Fruit fly (Drosophila melanogaster) whole organism, embryonic: Measurements from ENCODE around the gene rb.

ENCODE experiments used
- Aef1 ChIP-seq: fragments of 200-800 bp; sonication (Bioruptor generic); IDR thresholded peaks from 3 replicates; pipeline ENCODE4 v1.3.6; 2022; ENCODE audit warnings: missing biosample characterization, missing genetic modification characterization
- Awh ChIP-seq: fragments of 200-800 bp; sonication (Bioruptor generic); IDR thresholded peaks from 2 replicates; pipeline ENCODE4, ENCODE4 v1.3.6; 2022; ENCODE audit warnings: missing biosample characterization, missing genetic modification characterization
- B-H1 ChIP-seq: fragments of 200-800 bp; sonication (Bioruptor generic); IDR thresholded peaks from 3 replicates; pipeline ENCODE4 v1.3.6; 2022; ENCODE audit warnings: missing biosample characterization, missing genetic modification characterization
- CG10209 ChIP-seq: fragments of 200-800 bp; sonication (Bioruptor generic); optimal IDR thresholded peaks from 3 replicates; lab custom pipeline; 2017; ENCODE audit warnings: missing biosample characterization, mild to moderate bottlenecking, missing genetic modification characterization, missing genetic modification reagents
- CG1024 ChIP-seq: fragments of 200-800 bp; sonication (Bioruptor generic); IDR thresholded peaks from 2 replicates; pipeline ENCODE4 v1.3.6; 2022; ENCODE audit warnings: missing biosample characterization, missing genetic modification characterization
- CG10274 ChIP-seq: fragments of 200-800 bp; sonication (Bioruptor generic); optimal IDR thresholded peaks from 3 replicates; lab custom pipeline; 2017; ENCODE audit warnings: missing biosample characterization, mild to moderate bottlenecking, missing genetic modification characterization
- CG10462 ChIP-seq: fragments of 200-800 bp; sonication (Bioruptor generic); optimal IDR thresholded peaks from 2 replicates; lab custom pipeline; 2016; ENCODE audit warnings: missing biosample characterization, missing genetic modification characterization
- CG10654 ChIP-seq: fragments of 200-800 bp; sonication (Bioruptor generic); optimal IDR thresholded peaks from 2 replicates; lab custom pipeline; 2016; ENCODE audit warnings: missing biosample characterization, missing genetic modification characterization
- CG11085 ChIP-seq: fragments of 200-800 bp; sonication (Bioruptor generic); IDR thresholded peaks from 2 replicates; pipeline ENCODE4 v1.3.6; 2022; ENCODE audit warnings: missing biosample characterization, missing genetic modification characterization
- CG11560 ChIP-seq: fragments of 200-800 bp; sonication (Bioruptor generic); IDR thresholded peaks from 3 replicates; pipeline ENCODE4 v1.3.6; 2022; ENCODE audit warnings: missing biosample characterization, missing genetic modification characterization
- CG12769 ChIP-seq: fragments of 200-800 bp; sonication (Bioruptor generic); optimal IDR thresholded peaks from 2 replicates; lab custom pipeline; 2019; ENCODE audit warnings: missing biosample characterization, mild to moderate bottlenecking, missing genetic modification characterization, moderate library complexity
- CG13624 ChIP-seq: fragments of 200-800 bp; sonication (Bioruptor generic); optimal IDR thresholded peaks from 2 replicates; lab custom pipeline; 2016; ENCODE audit warnings: missing biosample characterization, missing genetic modification characterization
- CG15011 ChIP-seq: fragments of 200-800 bp; sonication (Bioruptor generic); optimal IDR thresholded peaks from 3 replicates; lab custom pipeline; 2018; ENCODE audit warnings: missing biosample characterization, mild to moderate bottlenecking, missing genetic modification characterization
- CG15073 ChIP-seq: fragments of 200-800 bp; sonication (Bioruptor generic); optimal IDR thresholded peaks from 2 replicates; lab custom pipeline; 2016; ENCODE audit warnings: missing biosample characterization, missing genetic modification characterization
- CG16863 ChIP-seq: fragments of 200-800 bp; sonication (Bioruptor generic); optimal IDR thresholded peaks from 3 replicates; lab custom pipeline; 2016; ENCODE audit warnings: missing biosample characterization, missing genetic modification characterization
- CG17829 ChIP-seq: fragments of 200-800 bp; optimal IDR thresholded peaks from 2 replicates; lab custom pipeline; 2019; ENCODE audit warnings: missing biosample characterization, mild to moderate bottlenecking, missing genetic modification characterization, moderate library complexity
- CG1832 ChIP-seq: fragments of 200-800 bp; sonication (Bioruptor generic); optimal IDR thresholded peaks from 2 replicates; lab custom pipeline; 2017; ENCODE audit warnings: missing biosample characterization, mild to moderate bottlenecking, missing genetic modification characterization, inconsistent platforms
- CG2116 ChIP-seq: fragments of 200-800 bp; sonication (Bioruptor generic); optimal IDR thresholded peaks from 3 replicates; lab custom pipeline; 2018; ENCODE audit warnings: missing biosample characterization, mild to moderate bottlenecking, missing genetic modification characterization
- CG34224 ChIP-seq: fragments of 200-800 bp; sonication (Bioruptor generic); IDR thresholded peaks from 3 replicates; pipeline ENCODE4 v1.3.6; 2022; ENCODE audit warnings: missing biosample characterization, missing genetic modification characterization; ENCODE audit not compliant: partially characterized antibody
- CG3847 ChIP-seq: fragments of 200-800 bp; sonication (Bioruptor generic); IDR thresholded peaks from 2 replicates; pipeline ENCODE4 v1.3.6; 2022; ENCODE audit warnings: missing biosample characterization, missing genetic modification characterization
- CG4282 ChIP-seq: fragments of 200-800 bp; sonication (Bioruptor generic); optimal IDR thresholded peaks from 2 replicates; lab custom pipeline; 2016; ENCODE audit warnings: missing biosample characterization, missing genetic modification characterization
- CG4328 ChIP-seq: fragments of 200-800 bp; sonication (Bioruptor generic); optimal IDR thresholded peaks from 3 replicates; lab custom pipeline; 2017; ENCODE audit warnings: missing biosample characterization, missing genetic modification reagents, missing genetic modification characterization
- CG5953 ChIP-seq: fragments of 200-800 bp; sonication (Bioruptor generic); IDR thresholded peaks from 2 replicates; pipeline ENCODE4 v1.3.6; 2022; ENCODE audit warnings: missing biosample characterization, missing genetic modification characterization
- CG7839 ChIP-seq: fragments of 200-800 bp; sonication (Bioruptor generic); optimal IDR thresholded peaks from 3 replicates; lab custom pipeline; 2018; ENCODE audit warnings: missing biosample characterization, mild to moderate bottlenecking, missing genetic modification characterization, moderate library complexity
- CTCF ChIP-seq: fragments of 200-800 bp; sonication (Bioruptor generic); optimal IDR thresholded peaks from 2 replicates; lab custom pipeline; 2017; ENCODE audit warnings: missing biosample characterization, mild to moderate bottlenecking, missing genetic modification characterization, moderate library complexity
- NfI ChIP-seq: fragments of 200-800 bp; sonication (Bioruptor generic); optimal IDR thresholded peaks from 3 replicates; lab custom pipeline; 2018; ENCODE audit warnings: missing biosample characterization, mild to moderate bottlenecking, missing genetic modification characterization, moderate library complexity
- Opbp ChIP-seq: fragments of 200-800 bp; sonication (Bioruptor generic); IDR thresholded peaks from 3 replicates; pipeline ENCODE4 v1.3.6; 2022; ENCODE audit warnings: missing biosample characterization, missing genetic modification characterization; ENCODE audit not compliant: partially characterized antibody
- PHDP ChIP-seq: fragments of 200-800 bp; sonication (Bioruptor generic); optimal IDR thresholded peaks from 3 replicates; lab custom pipeline; 2018; ENCODE audit warnings: missing biosample characterization, mild to moderate bottlenecking, missing genetic modification characterization, moderate library complexity
- Sry-δ ChIP-seq: fragments of 200-800 bp; sonication (Bioruptor generic); optimal IDR thresholded peaks from 2 replicates; lab custom pipeline; 2016; ENCODE audit warnings: missing biosample characterization, missing genetic modification characterization
- TFAM ChIP-seq: fragments of 200-800 bp; sonication (Bioruptor generic); optimal IDR thresholded peaks from 2 replicates; lab custom pipeline; 2017; ENCODE audit warnings: missing biosample characterization, missing genetic modification characterization, inconsistent platforms
- Taf1 ChIP-seq: fragments of 200-800 bp; sonication (Bioruptor generic); IDR thresholded peaks from 2 replicates; pipeline ENCODE4 v1.3.6; 2022; ENCODE audit warnings: missing biosample characterization, missing genetic modification characterization
- ato ChIP-seq: fragments of 200-800 bp; sonication (Bioruptor generic); IDR thresholded peaks from 2 replicates; pipeline ENCODE4 v1.3.6; 2022; ENCODE audit warnings: missing biosample characterization, missing genetic modification characterization; ENCODE audit not compliant: partially characterized antibody
- bigmax ChIP-seq: fragments of 200-800 bp; sonication (Bioruptor generic); optimal IDR thresholded peaks from 2 replicates; lab custom pipeline; 2018; ENCODE audit warnings: missing biosample characterization, mild to moderate bottlenecking, missing genetic modification characterization
- br ChIP-seq: fragments of >200 bp; optimal IDR thresholded peaks from 2 replicates; lab custom pipeline; 2017
- emc ChIP-seq: fragments of 200-800 bp; sonication (Bioruptor generic); optimal IDR thresholded peaks from 2 replicates; lab custom pipeline; 2016; ENCODE audit warnings: missing biosample characterization, missing genetic modification characterization
- en ChIP-seq: fragments of 200-800 bp; sonication (Bioruptor generic); optimal IDR thresholded peaks from 2 replicates; lab custom pipeline; 2016; ENCODE audit warnings: missing biosample characterization, missing genetic modification characterization
- eyg ChIP-seq: fragments of 200-800 bp; sonication (Bioruptor generic); optimal IDR thresholded peaks from 3 replicates; lab custom pipeline; 2016; ENCODE audit warnings: missing biosample characterization, missing genetic modification characterization
- gce ChIP-seq: fragments of 200-800 bp; sonication (Bioruptor generic); IDR thresholded peaks from 3 replicates; pipeline ENCODE4 v1.3.6; 2022; ENCODE audit warnings: missing biosample characterization, missing genetic modification characterization
- gfzf ChIP-seq: fragments of 200-800 bp; sonication (Bioruptor generic); optimal IDR thresholded peaks from 2 replicates; lab custom pipeline; 2016; ENCODE audit warnings: missing biosample characterization, mild to moderate bottlenecking, missing genetic modification characterization, moderate library complexity
- gsb-n ChIP-seq: fragments of 200-800 bp; sonication (Bioruptor generic); optimal IDR thresholded peaks from 3 replicates; lab custom pipeline; 2018; ENCODE audit warnings: missing biosample characterization, mild to moderate bottlenecking, missing genetic modification characterization
- h ChIP-seq: fragments of >200 bp; optimal IDR thresholded peaks from 2 replicates; lab custom pipeline; 2017
- hb ChIP-seq: fragments of 200-800 bp; sonication (Bioruptor generic); IDR thresholded peaks from 3 replicates; pipeline ENCODE4 v1.3.6; 2022; ENCODE audit warnings: missing biosample characterization, missing genetic modification characterization; ENCODE audit not compliant: partially characterized antibody
- kni ChIP-seq: fragments of 200-800 bp; sonication (Bioruptor generic); optimal IDR thresholded peaks from 3 replicates; lab custom pipeline; 2017; ENCODE audit warnings: mild to moderate bottlenecking, missing biosample characterization, missing genetic modification reagents, missing genetic modification characterization
- lab ChIP-seq: fragments of 200-800 bp; sonication (Bioruptor generic); optimal IDR thresholded peaks from 3 replicates; lab custom pipeline; 2017; ENCODE audit warnings: missing biosample characterization, missing genetic modification characterization, mild to moderate bottlenecking, moderate library complexity, missing genetic modification reagents
- lmd ChIP-seq: fragments of 200-800 bp; sonication (Bioruptor generic); IDR thresholded peaks from 2 replicates; pipeline ENCODE4 v1.3.6; 2022; ENCODE audit warnings: missing biosample characterization, missing genetic modification characterization
- org-1 ChIP-seq: fragments of 200-800 bp; sonication (Bioruptor generic); optimal IDR thresholded peaks from 2 replicates; lab custom pipeline; 2017; ENCODE audit warnings: missing biosample characterization, missing genetic modification characterization
- phol ChIP-seq: fragments of 200-800 bp; sonication (Bioruptor generic); optimal IDR thresholded peaks from 3 replicates; lab custom pipeline; 2018; ENCODE audit warnings: missing biosample characterization, mild to moderate bottlenecking, missing genetic modification characterization, moderate library complexity
- pros ChIP-seq: fragments of 200-800 bp; sonication (Bioruptor generic); optimal IDR thresholded peaks from 3 replicates; lab custom pipeline; 2019; ENCODE audit warnings: missing biosample characterization, mild to moderate bottlenecking, missing genetic modification characterization, moderate library complexity
- stwl ChIP-seq: fragments of 200-800 bp; sonication (Bioruptor generic); optimal IDR thresholded peaks from 3 replicates; lab custom pipeline; 2018; ENCODE audit warnings: missing biosample characterization, mild to moderate bottlenecking, missing genetic modification characterization, moderate library complexity
- tap ChIP-seq: fragments of 200-800 bp; optimal IDR thresholded peaks from 3 replicates; lab custom pipeline; 2019; ENCODE audit warnings: missing biosample characterization, mild to moderate bottlenecking, missing genetic modification characterization, moderate library complexity
- tll ChIP-seq, 2 experiments: fragments of 200-800 bp in 1 of 2; fragments of >200 bp in 1 of 2; sonication (Bioruptor generic) in 1 of 2; optimal IDR thresholded peaks; 2 replicates each; lab custom pipeline; 2017 to 2019; ENCODE audit warnings: missing biosample characterization in 2 of 2, missing genetic modification characterization in 2 of 2, mild to moderate bottlenecking in 1 of 2, moderate library complexity in 1 of 2
- trh ChIP-seq: fragments of 200-800 bp; sonication (Bioruptor generic); optimal IDR thresholded peaks from 2 replicates; lab custom pipeline; 2016; ENCODE audit warnings: missing biosample characterization, missing genetic modification characterization

The rb gene

dm6 chrX:4507121-4507520, 33.3 kb downstream of the rb start (continued):
- no peak for TF ChIP-seq trh (GFP tag; lab: Kevin White, UChicago)
- TF ChIP-seq CG17829 (tag; lab: Kevin White, UChicago) = peak; percentile 35
- peak; percentile 30 for TF ChIP-seq stwl (tag; lab: Kevin White, UChicago)
- TF ChIP-seq CG10462 (GFP tag; lab: Kevin White, UChicago) = no peak
- TF ChIP-seq gsb-n (tag; lab: Kevin White, UChicago) = peak; percentile 53
- TF ChIP-seq gce (GFP tag; lab: Robert Waterston, UW) = peak; percentile 45; the same call in 1 of the 3 replicates
- TF ChIP-seq CG13624 (GFP tag; lab: Kevin White, UChicago) = no peak
- TF ChIP-seq NfI = peak; percentile 77
- TF ChIP-seq emc (GFP tag; lab: Kevin White, UChicago) = no peak
- peak; percentile 77 for TF ChIP-seq Awh (GFP tag; lab: Robert Waterston, UW)
- TF ChIP-seq pros (GFP tag; lab: Kevin White, UChicago) = peak; percentile 87
- no peak for TF ChIP-seq CG15073 (GFP tag; lab: Kevin White, UChicago)
- TF ChIP-seq CG11560 = no peak
- TF ChIP-seq CG4282 (GFP tag; lab: Kevin White, UChicago) = no peak
- no peak for TF ChIP-seq CG15011 (GFP tag; lab: Kevin White, UChicago)
- TF ChIP-seq TFAM (GFP tag; lab: Kevin White, UChicago) = no peak
- peak; percentile 75 for TF ChIP-seq CG2116
- TF ChIP-seq Sry-δ (GFP tag; lab: Kevin White, UChicago) = no peak
- no peak for TF ChIP-seq eyg (GFP tag; lab: Kevin White, UChicago)
- TF ChIP-seq B-H1 (GFP tag; lab: Robert Waterston, UW) = no peak
- peak; percentile 13 for TF ChIP-seq kni (GFP tag; lab: Kevin White, UChicago)
- TF ChIP-seq tap (tag; lab: Kevin White, UChicago) = no peak
- no peak for TF ChIP-seq CG34224 (GFP tag; lab: Robert Waterston, UW)
- peak; percentile 65 for TF ChIP-seq h
- no peak for TF ChIP-seq hb (GFP tag; lab: Robert Waterston, UW)
- peak; percentile 64 for TF ChIP-seq PHDP
- TF ChIP-seq en (GFP tag; lab: Kevin White, UChicago) = peak; percentile 24
- TF ChIP-seq CG7839 (tag; lab: Kevin White, UChicago) = peak; percentile 53
- TF ChIP-seq CG1024 (GFP tag; lab: Robert Waterston, UW) = peak; percentile 55; the same call in 1 of the 2 replicates
- no peak for TF ChIP-seq gfzf
- TF ChIP-seq CG3847 (GFP tag; lab: Robert Waterston, UW) = 0 out of 2 replicates have a peak, but pooled peaks have one; percentile 31
- TF ChIP-seq Opbp (GFP tag; lab: Robert Waterston, UW) = peak; percentile 55
- TF ChIP-seq tll (GFP tag; optimal IDR thresholded peaks at IDR 0.05; lab: Kevin White, UChicago) = no peak
- peak; percentile 70 for TF ChIP-seq CG16863
- no peak for TF ChIP-seq CG1832
- peak; percentile 39 for TF ChIP-seq lab
- TF ChIP-seq Taf1 = no peak
- no peak for TF ChIP-seq CG10654 (GFP tag; lab: Kevin White, UChicago)
- TF ChIP-seq org-1 (GFP tag; lab: Kevin White, UChicago) = peak; percentile 50
- no peak for TF ChIP-seq bigmax (GFP tag; lab: Kevin White, UChicago)
- no peak for TF ChIP-seq Aef1
- peak; percentile 8 for TF ChIP-seq CG10209
- TF ChIP-seq CG12769 (tag; lab: Kevin White, UChicago) = no peak
- no peak for TF ChIP-seq CG10274 (GFP tag; lab: Kevin White, UChicago)
- TF ChIP-seq phol (tag; lab: Kevin White, UChicago) = peak; percentile 23
- TF ChIP-seq br (lab: Kevin White, UChicago) = no peak
- TF ChIP-seq CTCF (GFP tag; lab: Kevin White, UChicago) = peak; percentile 94
- no peak for TF ChIP-seq CG4328 (GFP tag; lab: Kevin White, UChicago)
- peak; percentile 70 for TF ChIP-seq CG5953
- TF ChIP-seq lmd (GFP tag; lab: Robert Waterston, UW) = peak; percentile 47
- no peak for TF ChIP-seq ato
- TF ChIP-seq CG11085 (GFP tag; lab: Robert Waterston, UW) = no peak
